Fruit fly (Drosophila melanogaster): ENCODE data around the gene Ube3a.

dm6 chr3L:11242410-11243291 lies 32.3 kb upstream of the Ube3a start:
- TF ChIP-seq Myc (optimal IDR thresholded peaks at IDR 0.05): no peak
- no peak for TF ChIP-seq psq (optimal IDR thresholded peaks at IDR 0.05)
- no peak for TF ChIP-seq ttk (optimal IDR thresholded peaks at IDR 0.05)
- no peak for TF ChIP-seq Sin3A (optimal IDR thresholded peaks at IDR 0.05)

Data from Kc167 (cell line).